Fruit fly (Drosophila melanogaster): ENCODE results near the gene CYLD.
A peak's percentile ranks its signal among the peaks of the same experiment; 100 is the strongest.

CYLD gene

dm6 chr2L:10298306-10298705, 1.3 kb downstream of the CYLD start (continued):
- no peak for TF ChIP-seq grn (GFP tag; optimal IDR thresholded peaks at IDR 0.05)
- TF ChIP-seq en (GFP tag; optimal IDR thresholded peaks at IDR 0.05), result no peak
- no peak for TF ChIP-seq CG8281 (tag; optimal IDR thresholded peaks at IDR 0.05)
- no peak for TF ChIP-seq pnt (GFP tag; optimal IDR thresholded peaks at IDR 0.05)
- TF ChIP-seq so (GFP tag; IDR thresholded peaks at IDR 0.05), result no peak
- no peak for TF ChIP-seq shn (GFP tag; optimal IDR thresholded peaks at IDR 0.05)
- TF ChIP-seq CG31441 (GFP tag; IDR thresholded peaks at IDR 0.05), result no peak
- no peak for TF ChIP-seq Tbp (GFP tag; optimal IDR thresholded peaks at IDR 0.05)
- no peak for TF ChIP-seq ftz-f1 (GFP tag; optimal IDR thresholded peaks at IDR 0.05)
- TF ChIP-seq z (GFP tag; IDR thresholded peaks at IDR 0.05), result no peak
- TF ChIP-seq zen2 (GFP tag; IDR thresholded peaks at IDR 0.05; ENCODE audit: partially characterized antibody), result no peak
- no peak for TF ChIP-seq C15 (GFP tag; IDR thresholded peaks at IDR 0.05)
- no peak for TF ChIP-seq sqz (GFP tag; optimal IDR thresholded peaks at IDR 0.05)
- TF ChIP-seq bigmax (GFP tag; optimal IDR thresholded peaks at IDR 0.05), result no peak
- TF ChIP-seq CG12299 (tag; optimal IDR thresholded peaks at IDR 0.05), result no peak
- no peak for TF ChIP-seq sens-2 (GFP tag; IDR thresholded peaks at IDR 0.05)
- no peak for TF ChIP-seq knrl (GFP tag; IDR thresholded peaks at IDR 0.05; ENCODE audit: partially characterized antibody)
- no peak for TF ChIP-seq Gug (GFP tag; IDR thresholded peaks at IDR 0.05)
- no peak for TF ChIP-seq trh (GFP tag; optimal IDR thresholded peaks at IDR 0.05)
- no peak for TF ChIP-seq aop (GFP tag; IDR thresholded peaks at IDR 0.05)
- no peak; the same call in 2 of the 3 replicates for TF ChIP-seq vnd (GFP tag; IDR thresholded peaks at IDR 0.05; ENCODE audit: partially characterized antibody)
- no peak for TF ChIP-seq Atf6 (GFP tag; IDR thresholded peaks at IDR 0.05)
- no peak for TF ChIP-seq ase (GFP tag; IDR thresholded peaks at IDR 0.05)
- TF ChIP-seq nmo (GFP tag; optimal IDR thresholded peaks at IDR 0.05), result peak; percentile 40
- no peak for TF ChIP-seq bowl (GFP tag; IDR thresholded peaks at IDR 0.05)
- no peak for TF ChIP-seq Sox102F (GFP tag; optimal IDR thresholded peaks at IDR 0.05)
- no peak for TF ChIP-seq Dll (GFP tag; IDR thresholded peaks at IDR 0.05; ENCODE audit: partially characterized antibody)
- peak; percentile 3 for TF ChIP-seq CG3163 (GFP tag; optimal IDR thresholded peaks at IDR 0.05)
- no peak; the same call in 2 of the 3 replicates for TF ChIP-seq CG7963 (GFP tag; IDR thresholded peaks at IDR 0.05; ENCODE audit: partially characterized antibody)
- no peak for TF ChIP-seq h (optimal IDR thresholded peaks at IDR 0.05)
- no peak for TF ChIP-seq da (GFP tag; optimal IDR thresholded peaks at IDR 0.05)
- TF ChIP-seq CG2129 (GFP tag; IDR thresholded peaks at IDR 0.05; ENCODE audit: partially characterized antibody), result no peak
- no peak for TF ChIP-seq Fer3 (tag; optimal IDR thresholded peaks at IDR 0.05)
- TF ChIP-seq az2 (GFP tag; optimal IDR thresholded peaks at IDR 0.05), result no peak
- no peak for TF ChIP-seq sna (GFP tag; IDR thresholded peaks at IDR 0.05; ENCODE audit: partially characterized antibody)
- no peak for TF ChIP-seq disco-r (GFP tag; optimal IDR thresholded peaks at IDR 0.05)
- no peak for TF ChIP-seq Six4 (GFP tag; optimal IDR thresholded peaks at IDR 0.05)
- TF ChIP-seq sug (tag; optimal IDR thresholded peaks at IDR 0.05), result peak; percentile 42
- no peak for TF ChIP-seq CG6175 (GFP tag; IDR thresholded peaks at IDR 0.05)
- TF ChIP-seq Meics (GFP tag; optimal IDR thresholded peaks at IDR 0.05), result no peak
- no peak for TF ChIP-seq CG42726 (GFP tag; IDR thresholded peaks at IDR 0.05; ENCODE audit: partially characterized antibody)
- TF ChIP-seq CG3407 (GFP tag; optimal IDR thresholded peaks at IDR 0.05), result no peak
- TF ChIP-seq Oli (tag; optimal IDR thresholded peaks at IDR 0.05), result no peak
- TF ChIP-seq CG1792 (GFP tag; optimal IDR thresholded peaks at IDR 0.05), result no peak
- peak; percentile 62 for TF ChIP-seq Myb (GFP tag; optimal IDR thresholded peaks at IDR 0.05)
- no peak for TF ChIP-seq Doc3 (GFP tag; IDR thresholded peaks at IDR 0.05; ENCODE audit: partially characterized antibody)
- no peak for TF ChIP-seq lbe (GFP tag; optimal IDR thresholded peaks at IDR 0.05)
- no peak for TF ChIP-seq ab (GFP tag; optimal IDR thresholded peaks at IDR 0.05)
- peak; percentile 28 for TF ChIP-seq luna (GFP tag; optimal IDR thresholded peaks at IDR 0.05)
- TF ChIP-seq Optix (GFP tag; IDR thresholded peaks at IDR 0.05), result no peak
- no peak for TF ChIP-seq D (optimal IDR thresholded peaks at IDR 0.05)
- no peak for TF ChIP-seq D (GFP tag; optimal IDR thresholded peaks at IDR 0.05)
- no peak for TF ChIP-seq CG11723 (GFP tag; optimal IDR thresholded peaks at IDR 0.05)
